Fruit fly (Drosophila melanogaster) whole organism, prepupa: ENCODE results near the gene CG4465.
A peak's percentile ranks its signal among the peaks of the same experiment; 100 is the strongest.

ENCODE experiments used
- Blimp-1 ChIP-seq: fragments of 200-800 bp; sonication (Bioruptor generic); optimal IDR thresholded peaks from 3 replicates; lab custom pipeline; 2017; ENCODE audit warnings: missing biosample characterization, missing genetic modification characterization, mild to moderate bottlenecking, moderate library complexity, missing genetic modification reagents
- CG10631 ChIP-seq: fragments of 200-800 bp; sonication (Bioruptor generic); optimal IDR thresholded peaks from 2 replicates; lab custom pipeline; 2016; ENCODE audit warnings: missing biosample characterization, missing genetic modification characterization
- CG10669 ChIP-seq: fragments of 200-800 bp; sonication (Bioruptor generic); optimal IDR thresholded peaks from 3 replicates; lab custom pipeline; 2018; ENCODE audit warnings: missing biosample characterization, mild to moderate bottlenecking, missing genetic modification characterization, moderate library complexity
- CG11762 ChIP-seq: fragments of 200-800 bp; sonication (Bioruptor generic); optimal IDR thresholded peaks from 3 replicates; lab custom pipeline; 2016; ENCODE audit warnings: missing biosample characterization, missing genetic modification characterization; ENCODE audit not compliant: insufficient read depth
- CG11902 ChIP-seq: fragments of 200-800 bp; sonication (Bioruptor generic); optimal IDR thresholded peaks from 3 replicates; lab custom pipeline; 2016; ENCODE audit warnings: missing biosample characterization, missing genetic modification characterization
- CG15336 ChIP-seq: fragments of 200-800 bp; sonication (Bioruptor generic); IDR thresholded peaks from 2 replicates; pipeline ENCODE4 v1.3.6; 2022; ENCODE audit warnings: missing biosample characterization, missing genetic modification characterization
- CG1621 ChIP-seq: fragments of 200-800 bp; sonication (Bioruptor generic); optimal IDR thresholded peaks from 3 replicates; lab custom pipeline; 2018; ENCODE audit warnings: missing biosample characterization, mild to moderate bottlenecking, missing genetic modification characterization
- CG3032 ChIP-seq: fragments of 200-800 bp; optimal IDR thresholded peaks from 2 replicates; lab custom pipeline; 2019; ENCODE audit warnings: missing biosample characterization, mild to moderate bottlenecking, missing genetic modification characterization, moderate library complexity
- CG3919 ChIP-seq: fragments of 200-800 bp; sonication (Bioruptor generic); optimal IDR thresholded peaks from 3 replicates; lab custom pipeline; 2016; ENCODE audit warnings: missing biosample characterization, missing genetic modification characterization
- CG6163 ChIP-seq: fragments of 200-800 bp; sonication (Bioruptor generic); IDR thresholded peaks from 3 replicates; pipeline ENCODE4 v1.3.6; 2022; ENCODE audit warnings: missing biosample characterization, missing genetic modification characterization
- CG6276 ChIP-seq: fragments of 200-800 bp; sonication (Bioruptor generic); optimal IDR thresholded peaks from 2 replicates; lab custom pipeline; 2017; ENCODE audit warnings: missing biosample characterization, mild to moderate bottlenecking, missing genetic modification characterization
- CG6808 ChIP-seq: fragments of 200-800 bp; sonication (Bioruptor generic); optimal IDR thresholded peaks from 3 replicates; lab custom pipeline; 2017; ENCODE audit warnings: missing biosample characterization, missing genetic modification characterization, mild to moderate bottlenecking, moderate library complexity, missing genetic modification reagents
- CG6854 ChIP-seq: fragments of 200-800 bp; sonication (Bioruptor generic); optimal IDR thresholded peaks from 2 replicates; lab custom pipeline; 2017; ENCODE audit warnings: missing biosample characterization, mild to moderate bottlenecking, missing genetic modification characterization
- CG8119 ChIP-seq: fragments of 200-800 bp; sonication (Bioruptor generic); IDR thresholded peaks from 3 replicates; pipeline ENCODE4 v1.3.6; 2022; ENCODE audit warnings: missing biosample characterization, missing genetic modification characterization
- CG8319 ChIP-seq: fragments of 200-800 bp; sonication (Bioruptor generic); optimal IDR thresholded peaks from 3 replicates; lab custom pipeline; 2016; ENCODE audit warnings: missing biosample characterization, missing genetic modification characterization
- CG8632 ChIP-seq: fragments of 200-800 bp; sonication (Bioruptor generic); optimal IDR thresholded peaks from 3 replicates; lab custom pipeline; 2016; ENCODE audit warnings: missing biosample characterization, missing genetic modification characterization
- Eip75B ChIP-seq: fragments of 200-800 bp; sonication (Bioruptor generic); optimal IDR thresholded peaks from 3 replicates; lab custom pipeline; 2016; ENCODE audit warnings: missing biosample characterization, missing genetic modification characterization
- Eip78C ChIP-seq: fragments of 200-800 bp; sonication (Bioruptor generic); peaks from one replicate; lab custom pipeline; 2016; ENCODE audit warnings: missing biosample characterization, missing genetic modification characterization
- Ets21C ChIP-seq: fragments of 200-800 bp; sonication (Bioruptor generic); optimal IDR thresholded peaks from 3 replicates; lab custom pipeline; 2016; ENCODE audit warnings: missing biosample characterization, missing genetic modification characterization
- Gug ChIP-seq: fragments of 200-800 bp; sonication (Bioruptor generic); IDR thresholded peaks from 2 replicates; pipeline ENCODE4 v1.3.6; 2022; ENCODE audit warnings: missing biosample characterization, missing genetic modification characterization
- Hr38 ChIP-seq: sonication (Bioruptor generic); optimal IDR thresholded peaks from 2 replicates; lab custom pipeline; 2016; ENCODE audit warnings: missing biosample characterization, missing genetic modification characterization
- Hr39 ChIP-seq: fragments of 200-800 bp; sonication (Bioruptor generic); optimal IDR thresholded peaks from 2 replicates; lab custom pipeline; 2016; ENCODE audit warnings: missing biosample characterization, missing genetic modification characterization
- Hr4 ChIP-seq: fragments of 200-800 bp; sonication (Bioruptor generic); optimal IDR thresholded peaks from 3 replicates; lab custom pipeline; 2016; ENCODE audit warnings: missing biosample characterization, missing genetic modification characterization
- Lpt ChIP-seq: fragments of 200-800 bp; sonication (Bioruptor generic); optimal IDR thresholded peaks from 3 replicates; lab custom pipeline; 2016; ENCODE audit warnings: missing biosample characterization, missing genetic modification characterization
- Met ChIP-seq: fragments of 200-800 bp; sonication (Bioruptor generic); optimal IDR thresholded peaks from 3 replicates; lab custom pipeline; 2016; ENCODE audit warnings: missing biosample characterization, missing genetic modification characterization
- OdsH ChIP-seq: fragments of 200-800 bp; sonication (Bioruptor generic); optimal IDR thresholded peaks from 3 replicates; lab custom pipeline; 2016; ENCODE audit warnings: missing biosample characterization, missing genetic modification characterization
- Smox ChIP-seq: fragments of 200-800 bp; sonication (Bioruptor generic); optimal IDR thresholded peaks from 3 replicates; lab custom pipeline; 2016; ENCODE audit warnings: missing biosample characterization, missing genetic modification characterization
- Sox102F ChIP-seq: fragments of 200-800 bp; sonication (Bioruptor generic); optimal IDR thresholded peaks from 2 replicates; lab custom pipeline; 2016; ENCODE audit warnings: missing biosample characterization, mild to moderate bottlenecking, missing genetic modification characterization
- Sox14 ChIP-seq: fragments of 200-800 bp; sonication (Bioruptor generic); optimal IDR thresholded peaks from 3 replicates; lab custom pipeline; 2016; ENCODE audit warnings: missing biosample characterization, missing genetic modification characterization
- Sox15 ChIP-seq: fragments of 200-800 bp; sonication (Bioruptor generic); optimal IDR thresholded peaks from 3 replicates; lab custom pipeline; 2016; ENCODE audit warnings: missing biosample characterization, missing genetic modification characterization
- achi ChIP-seq: fragments of 200-800 bp; sonication (Bioruptor generic); optimal IDR thresholded peaks from 3 replicates; lab custom pipeline; 2016; ENCODE audit warnings: missing biosample characterization, missing genetic modification characterization
- acj6 ChIP-seq: fragments of 200-800 bp; sonication (Bioruptor generic); optimal IDR thresholded peaks from 3 replicates; lab custom pipeline; 2016; ENCODE audit warnings: missing biosample characterization, missing genetic modification characterization
- cyc ChIP-seq: fragments of 200-800 bp; sonication (Bioruptor generic); optimal IDR thresholded peaks from 3 replicates; lab custom pipeline; 2016; ENCODE audit warnings: missing biosample characterization, missing genetic modification characterization
- dac ChIP-seq: fragments of 200-800 bp; sonication (Bioruptor generic); optimal IDR thresholded peaks from 2 replicates; lab custom pipeline; 2017; ENCODE audit warnings: missing biosample characterization, mild to moderate bottlenecking, missing genetic modification characterization
- esn ChIP-seq: fragments of 200-800 bp; sonication (Bioruptor generic); optimal IDR thresholded peaks from 2 replicates; lab custom pipeline; 2016; ENCODE audit warnings: missing biosample characterization, mild to moderate bottlenecking, missing genetic modification characterization, moderate library complexity
- fd59A ChIP-seq: fragments of 200-800 bp; sonication (Bioruptor generic); optimal IDR thresholded peaks from 2 replicates; lab custom pipeline; 2017; ENCODE audit warnings: missing biosample characterization, mild to moderate bottlenecking, missing genetic modification characterization, missing genetic modification reagents
- fkh ChIP-seq: fragments of 200-800 bp; sonication (Bioruptor generic); optimal IDR thresholded peaks from 3 replicates; lab custom pipeline; 2017; ENCODE audit warnings: missing biosample characterization, mild to moderate bottlenecking, missing genetic modification characterization, moderate library complexity
- lz ChIP-seq: fragments of 200-800 bp; sonication (Bioruptor generic); optimal IDR thresholded peaks from 3 replicates; lab custom pipeline; 2016; ENCODE audit warnings: missing biosample characterization, missing genetic modification characterization
- net ChIP-seq: fragments of 200-800 bp; sonication (Bioruptor generic); optimal IDR thresholded peaks from 3 replicates; lab custom pipeline; 2016; ENCODE audit warnings: missing biosample characterization, missing genetic modification characterization
- pdm3 ChIP-seq: fragments of 200-800 bp; sonication (Bioruptor generic); optimal IDR thresholded peaks from 3 replicates; lab custom pipeline; 2016; ENCODE audit warnings: missing biosample characterization, missing genetic modification characterization
- salr ChIP-seq, 2 experiments: fragments of 200-800 bp; sonication (Bioruptor generic); optimal IDR thresholded peaks; 3 replicates each; lab custom pipeline; 2016 to 2018; ENCODE audit warnings: missing biosample characterization in 2 of 2, missing genetic modification characterization in 2 of 2, mild to moderate bottlenecking in 1 of 2
- spab ChIP-seq: fragments of 200-800 bp; sonication (Bioruptor generic); optimal IDR thresholded peaks from 2 replicates; lab custom pipeline; 2017; ENCODE audit warnings: missing biosample characterization, mild to moderate bottlenecking, missing genetic modification characterization, missing genetic modification reagents
- ss ChIP-seq, 2 experiments: fragments of 200-800 bp; sonication (Bioruptor generic); optimal IDR thresholded peaks; 2 replicates in 1 of 2; 3 replicates in 1 of 2; lab custom pipeline; 2017 to 2018; ENCODE audit warnings: mild to moderate bottlenecking in 2 of 2, missing biosample characterization in 2 of 2, missing genetic modification characterization in 2 of 2, moderate library complexity in 1 of 2
- svp ChIP-seq: fragments of 200-800 bp; sonication (Bioruptor generic); peaks from one replicate; lab custom pipeline; 2016; ENCODE audit warnings: missing biosample characterization, missing genetic modification characterization
- vri ChIP-seq: fragments of 200-800 bp; sonication (Bioruptor generic); optimal IDR thresholded peaks from 3 replicates; lab custom pipeline; 2016; ENCODE audit warnings: missing biosample characterization, mild to moderate bottlenecking, missing genetic modification characterization

Gene CG4465

DNA sequence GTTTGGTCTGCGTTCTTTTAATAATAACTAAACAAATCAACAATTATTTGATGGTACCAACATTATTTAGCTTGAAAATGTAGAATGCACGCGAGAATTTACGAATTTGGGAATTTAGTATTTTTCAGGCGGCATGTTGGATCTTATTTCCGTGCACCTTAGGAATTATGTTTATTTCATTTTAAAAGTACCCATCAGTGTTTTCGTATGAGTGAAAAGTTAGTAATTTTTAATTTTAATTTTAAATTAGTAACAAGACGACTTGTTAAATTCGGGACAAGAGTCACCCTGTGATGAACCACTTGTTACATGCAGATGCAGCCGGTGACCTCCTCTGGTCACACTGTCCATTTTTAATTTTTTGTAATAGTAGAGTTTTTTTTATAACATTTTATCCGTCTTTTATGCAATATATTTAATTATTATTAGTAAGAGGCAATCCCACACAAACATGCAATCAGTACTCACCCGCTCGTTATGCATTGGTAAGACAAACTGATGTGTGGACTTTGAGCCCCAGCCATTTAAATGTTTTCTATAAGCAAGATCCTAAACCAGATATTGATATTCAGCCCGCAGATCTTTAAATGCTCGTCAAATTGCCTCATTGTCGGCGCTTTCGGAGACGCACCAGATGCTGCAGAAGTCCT lies 40.1 kb downstream of the CG4465 start, which contains the start of the genes CG17186 and Arc42 (continued):
- TF ChIP-seq acj6 (GFP tag; lab: Kevin White, UChicago) (peak; percentile 19), Hr39 (GFP tag; lab: Kevin White, UChicago) (peak; percentile 6), OdsH (GFP tag; lab: Kevin White, UChicago) (peak; percentile 41), CG8119 (GFP tag; lab: Robert Waterston, UW) (no peak), Gug (GFP tag; lab: Robert Waterston, UW) (no peak), Sox102F (GFP tag; lab: Kevin White, UChicago) (peak; percentile 13), lz (GFP tag; lab: Kevin White, UChicago) (peak; percentile 46), CG15336 (GFP tag; lab: Robert Waterston, UW) (0 out of 2 replicates have a peak, but pooled peaks have one; percentile 15), CG10631 (GFP tag; lab: Kevin White, UChicago) (no peak), net (GFP tag; lab: Kevin White, UChicago) (peak; percentile 3), CG8632 (GFP tag; lab: Kevin White, UChicago) (no peak), Eip75B (GFP tag; lab: Kevin White, UChicago) (peak; percentile 45), pdm3 (GFP tag; lab: Kevin White, UChicago) (no peak), Eip78C (GFP tag; lab: Kevin White, UChicago) (peak; percentile 72), salr (GFP tag; optimal IDR thresholded peaks at IDR 0.05; lab: Kevin White, UChicago) (no peak), svp (no peak), dac (GFP tag; lab: Kevin White, UChicago) (no peak), CG8319 (GFP tag; lab: Kevin White, UChicago) (peak; percentile 30), CG6854 (GFP tag; lab: Kevin White, UChicago) (peak; percentile 47), ss (GFP tag; optimal IDR thresholded peaks at IDR 0.05; lab: Kevin White, UChicago) (peak; percentile 85 to 87), CG6163 (GFP tag; lab: Robert Waterston, UW) (no peak), cyc (peak; percentile 28), spab (GFP tag; lab: Kevin White, UChicago) (peak; percentile 43)

DNA sequence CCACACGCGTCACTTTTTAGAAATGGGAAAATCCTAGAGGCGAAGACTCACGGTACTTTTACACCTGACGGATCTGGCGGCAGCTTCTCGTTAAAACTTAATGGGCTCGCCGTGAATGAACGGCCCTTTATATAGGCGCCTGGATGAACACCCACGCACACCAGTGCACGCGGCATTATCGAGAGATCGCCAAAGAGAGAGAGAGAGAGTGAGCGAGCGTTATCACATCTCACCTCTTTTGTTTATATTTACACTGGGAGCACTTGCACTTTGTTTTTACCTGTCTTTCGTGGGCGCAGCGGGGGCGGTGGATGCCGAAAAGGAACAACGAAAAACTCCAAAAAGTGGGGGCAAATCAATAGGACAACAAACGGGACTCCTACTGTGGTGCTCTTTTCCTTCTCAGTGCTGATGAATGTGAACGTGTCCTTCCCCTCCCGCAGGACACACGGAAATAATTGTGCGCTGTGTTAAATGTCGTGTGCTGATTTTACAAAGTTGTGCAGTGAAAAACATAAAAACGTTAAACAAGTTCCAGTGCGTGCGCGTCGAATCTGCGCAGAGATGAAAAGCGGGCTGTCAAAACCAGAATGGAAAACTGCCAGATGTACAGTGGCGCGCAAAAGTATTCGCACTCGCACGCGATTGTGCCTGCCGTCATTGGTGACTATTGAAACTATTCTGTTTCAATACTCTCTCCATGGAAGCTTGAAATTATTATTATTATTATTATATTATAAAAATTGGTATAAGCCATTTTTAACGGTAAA lies 42.3 kb downstream of the CG4465 start, which contains the start of gene Mrp5:
Gene Mrp5, minus strand, starts transcription at position 561 of the 770 bp plus-strand sequence.
- TF ChIP-seq CG11902 (GFP tag; lab: Kevin White, UChicago), result no peak
- TF ChIP-seq Sox102F (GFP tag; lab: Kevin White, UChicago), result peak; percentile 11
- peak; percentile 43 for TF ChIP-seq esn (GFP tag; lab: Kevin White, UChicago)
- TF ChIP-seq Sox14, result peak; percentile 58
- TF ChIP-seq fkh, result peak; percentile 87
- TF ChIP-seq Hr39 (GFP tag; lab: Kevin White, UChicago), result peak; percentile 36
- no peak for TF ChIP-seq CG11762 (GFP tag; lab: Kevin White, UChicago)
- TF ChIP-seq Gug (GFP tag; lab: Robert Waterston, UW), result peak; percentile 43; the same call in 1 of the 2 replicates
- peak; percentile 51 for TF ChIP-seq CG8632 (GFP tag; lab: Kevin White, UChicago)
- no peak for TF ChIP-seq fd59A (GFP tag; lab: Kevin White, UChicago)
- TF ChIP-seq Eip78C (GFP tag; lab: Kevin White, UChicago), result peak; percentile 72
- TF ChIP-seq Hr38 (GFP tag; lab: Kevin White, UChicago), result no peak
- TF ChIP-seq CG6808, result peak; percentile 33
- TF ChIP-seq CG1621, result peak; percentile 59
- peak; percentile 41; the same call in 1 of the 3 replicates for TF ChIP-seq CG8119 (GFP tag; lab: Robert Waterston, UW)
- TF ChIP-seq salr (GFP tag; optimal IDR thresholded peaks at IDR 0.05; lab: Kevin White, UChicago), result peak in 1 of 2 experiments; percentile 53
- peak; percentile 35 for TF ChIP-seq CG10669 (GFP tag; lab: Kevin White, UChicago)
- peak; percentile 42 to 71 for TF ChIP-seq ss (GFP tag; optimal IDR thresholded peaks at IDR 0.05; lab: Kevin White, UChicago)
- TF ChIP-seq achi (GFP tag; lab: Kevin White, UChicago), result peak; percentile 82
- no peak for TF ChIP-seq Blimp-1 (GFP tag; lab: Kevin White, UChicago)
- peak; percentile 45 for TF ChIP-seq CG3919 (GFP tag; lab: Kevin White, UChicago)
- peak; percentile 18 for TF ChIP-seq CG6276 (GFP tag; lab: Kevin White, UChicago)
- no peak for TF ChIP-seq Sox15 (GFP tag; lab: Kevin White, UChicago)
- peak; percentile 34 for TF ChIP-seq Hr4 (GFP tag; lab: Kevin White, UChicago)
- no peak for TF ChIP-seq Ets21C
- peak; percentile 31 for TF ChIP-seq CG3032 (tag; lab: Kevin White, UChicago)
- TF ChIP-seq OdsH (GFP tag; lab: Kevin White, UChicago), result peak; percentile 53
- TF ChIP-seq vri, result peak; percentile 23
- TF ChIP-seq CG6163 (GFP tag; lab: Robert Waterston, UW), result peak; percentile 60
- TF ChIP-seq CG8319 (GFP tag; lab: Kevin White, UChicago), result peak; percentile 1
- TF ChIP-seq Smox (GFP tag; lab: Kevin White, UChicago), result no peak
- TF ChIP-seq Met (GFP tag; lab: Kevin White, UChicago), result peak; percentile 6
- no peak for TF ChIP-seq Lpt
- peak; percentile 30 for TF ChIP-seq pdm3 (GFP tag; lab: Kevin White, UChicago)
